Fruit fly (Drosophila melanogaster): Measurements from ENCODE around the gene dnk.

The dnk gene

dm6 chr3R:19023862-19024261 is 43.1 kb downstream of the dnk start, which contains the start of the genes CG6005 and CG14286 (continued):
- TF ChIP-seq cato (GFP tag; optimal IDR thresholded peaks at IDR 0.05; ENCODE audit: borderline replicate concordance) (no peak), Dp (GFP tag; optimal IDR thresholded peaks at IDR 0.05) (peak; percentile 59), luna (GFP tag; optimal IDR thresholded peaks at IDR 0.05) (no peak), CG12942 (GFP tag; optimal IDR thresholded peaks at IDR 0.05) (peak; percentile 66), ems (GFP tag; optimal IDR thresholded peaks at IDR 0.05) (peak; percentile 65), sna (GFP tag; IDR thresholded peaks at IDR 0.05; ENCODE audit: partially characterized antibody) (peak; percentile 69), CG4730 (GFP tag; IDR thresholded peaks at IDR 0.05) (peak; percentile 48; the same call in 1 of the 2 replicates), CG42726 (GFP tag; IDR thresholded peaks at IDR 0.05; ENCODE audit: partially characterized antibody) (peak; percentile 43; the same call in 1 of the 2 replicates), MBD-R2 (GFP tag; IDR thresholded peaks at IDR 0.05) (peak; percentile 99), Nf-YB (GFP tag; optimal IDR thresholded peaks at IDR 0.05) (no peak), az2 (GFP tag; optimal IDR thresholded peaks at IDR 0.05) (peak; percentile 74), Hmx (GFP tag; optimal IDR thresholded peaks at IDR 0.05) (no peak), chif (GFP tag; optimal IDR thresholded peaks at IDR 0.05) (peak; percentile 48 to 50), ranshi (GFP tag; IDR thresholded peaks at IDR 0.05) (peak; percentile 52; the same call in 1 of the 2 replicates), Fer3 (tag; optimal IDR thresholded peaks at IDR 0.05) (no peak), Doc2 (GFP tag; IDR thresholded peaks at IDR 0.05) (no peak), CG3847 (GFP tag; IDR thresholded peaks at IDR 0.05) (peak; percentile 88), p53 (GFP tag; optimal IDR thresholded peaks at IDR 0.05) (no peak), Side (GFP tag; optimal IDR thresholded peaks at IDR 0.05) (peak; percentile 33), CG16779 (GFP tag; IDR thresholded peaks at IDR 0.05) (peak; percentile 79), Blimp-1 (GFP tag; optimal IDR thresholded peaks at IDR 0.05) (no peak), gcm2 (GFP tag; optimal IDR thresholded peaks at IDR 0.05) (no peak), toy (GFP tag; IDR thresholded peaks at IDR 0.05) (0 out of 2 replicates have a peak, but pooled peaks have one; percentile 8), lmd (GFP tag; IDR thresholded peaks at IDR 0.05) (peak; percentile 58; the same call in 1 of the 2 replicates), z (GFP tag; IDR thresholded peaks at IDR 0.05) (no peak), ato (GFP tag; IDR thresholded peaks at IDR 0.05; ENCODE audit: partially characterized antibody) (peak; percentile 84), Lim3 (GFP tag; IDR thresholded peaks at IDR 0.05) (no peak), PHDP (tag; optimal IDR thresholded peaks at IDR 0.05) (peak; percentile 36), slou (GFP tag; optimal IDR thresholded peaks at IDR 0.05) (no peak), dm (GFP tag; optimal IDR thresholded peaks at IDR 0.05) (peak; percentile 82), Myb (GFP tag; optimal IDR thresholded peaks at IDR 0.05) (peak; percentile 46), gcm (GFP tag; optimal IDR thresholded peaks at IDR 0.05) (no peak), Bdp1 (GFP tag; optimal IDR thresholded peaks at IDR 0.05) (peak; percentile 37), Optix (GFP tag; IDR thresholded peaks at IDR 0.05) (peak; percentile 63; the same call in 2 of the 3 replicates), CG7357 (GFP tag; IDR thresholded peaks at IDR 0.05) (no peak), CHES-1-like (GFP tag; optimal IDR thresholded peaks at IDR 0.05) (peak; percentile 81), sim (GFP tag; IDR thresholded peaks at IDR 0.05) (no peak), CG14441 (GFP tag; IDR thresholded peaks at IDR 0.05) (peak; percentile 58; the same call in 1 of the 2 replicates), CG8359 (GFP tag; optimal IDR thresholded peaks at IDR 0.05; ENCODE audit: borderline replicate concordance) (no peak), CG33557 (GFP tag; optimal IDR thresholded peaks at IDR 0.05) (peak; percentile 3), Max (GFP tag; optimal IDR thresholded peaks at IDR 0.05) (peak; percentile 25), Bteb2 (GFP tag; optimal IDR thresholded peaks at IDR 0.05) (peak; percentile 64), NFAT (GFP tag; IDR thresholded peaks at IDR 0.05) (peak; percentile 92), CG15696 (tag; optimal IDR thresholded peaks at IDR 0.05) (no peak), CG11093 (GFP tag; IDR thresholded peaks at IDR 0.05) (no peak), bowl (GFP tag; IDR thresholded peaks at IDR 0.05) (no peak), salm (tag; optimal IDR thresholded peaks at IDR 0.05) (no peak), Fer2 (tag; optimal IDR thresholded peaks at IDR 0.05) (no peak), phol (tag; optimal IDR thresholded peaks at IDR 0.05) (no peak), chinmo (GFP tag; IDR thresholded peaks at IDR 0.05; ENCODE audit: partially characterized antibody) (peak; percentile 81; the same call in 2 of the 4 replicates), CG15479 (GFP tag; optimal IDR thresholded peaks at IDR 0.05) (no peak)

All from whole organism, embryonic.